Fruit fly (Drosophila melanogaster) whole organism, prepupa: ENCODE measurements around the gene Hcs.

Experiments
- Blimp-1 ChIP-seq: fragments of 200-800 bp; sonication (Bioruptor generic); optimal IDR thresholded peaks from 3 replicates; lab custom pipeline; 2017; ENCODE audit warnings: missing biosample characterization, missing genetic modification characterization, mild to moderate bottlenecking, moderate library complexity, missing genetic modification reagents
- CG11762 ChIP-seq: fragments of 200-800 bp; sonication (Bioruptor generic); optimal IDR thresholded peaks from 3 replicates; lab custom pipeline; 2016; ENCODE audit warnings: missing biosample characterization, missing genetic modification characterization; ENCODE audit not compliant: insufficient read depth
- CG11902 ChIP-seq: fragments of 200-800 bp; sonication (Bioruptor generic); optimal IDR thresholded peaks from 3 replicates; lab custom pipeline; 2016; ENCODE audit warnings: missing biosample characterization, missing genetic modification characterization
- CG15336 ChIP-seq: fragments of 200-800 bp; sonication (Bioruptor generic); IDR thresholded peaks from 2 replicates; pipeline ENCODE4 v1.3.6; 2022; ENCODE audit warnings: missing biosample characterization, missing genetic modification characterization
- CG16779 ChIP-seq: fragments of 200-800 bp; sonication (Bioruptor generic); optimal IDR thresholded peaks from 3 replicates; lab custom pipeline; 2017; ENCODE audit warnings: missing biosample characterization, mild to moderate bottlenecking, missing genetic modification characterization
- CG3032 ChIP-seq: fragments of 200-800 bp; optimal IDR thresholded peaks from 2 replicates; lab custom pipeline; 2019; ENCODE audit warnings: missing biosample characterization, mild to moderate bottlenecking, missing genetic modification characterization, moderate library complexity
- CG31627 ChIP-seq: fragments of 200-800 bp; sonication (Bioruptor generic); optimal IDR thresholded peaks from 3 replicates; lab custom pipeline; 2016; ENCODE audit warnings: missing biosample characterization, missing genetic modification characterization
- CG34406 ChIP-seq: fragments of 200-800 bp; sonication (Bioruptor generic); optimal IDR thresholded peaks from 3 replicates; lab custom pipeline; 2016; ENCODE audit warnings: missing biosample characterization, missing genetic modification characterization
- CG3919 ChIP-seq: fragments of 200-800 bp; sonication (Bioruptor generic); optimal IDR thresholded peaks from 3 replicates; lab custom pipeline; 2016; ENCODE audit warnings: missing biosample characterization, missing genetic modification characterization
- CG6163 ChIP-seq: fragments of 200-800 bp; sonication (Bioruptor generic); IDR thresholded peaks from 3 replicates; pipeline ENCODE4 v1.3.6; 2022; ENCODE audit warnings: missing biosample characterization, missing genetic modification characterization
- CG6276 ChIP-seq: fragments of 200-800 bp; sonication (Bioruptor generic); optimal IDR thresholded peaks from 2 replicates; lab custom pipeline; 2017; ENCODE audit warnings: missing biosample characterization, mild to moderate bottlenecking, missing genetic modification characterization
- CG6792 ChIP-seq: fragments of 200-800 bp; sonication (Bioruptor generic); optimal IDR thresholded peaks from 3 replicates; lab custom pipeline; 2016; ENCODE audit warnings: missing biosample characterization, missing genetic modification characterization
- CG6854 ChIP-seq: fragments of 200-800 bp; sonication (Bioruptor generic); optimal IDR thresholded peaks from 2 replicates; lab custom pipeline; 2017; ENCODE audit warnings: missing biosample characterization, mild to moderate bottlenecking, missing genetic modification characterization
- CG7368 ChIP-seq: fragments of 200-800 bp; sonication (Bioruptor generic); optimal IDR thresholded peaks from 3 replicates; lab custom pipeline; 2016; ENCODE audit warnings: missing biosample characterization, missing genetic modification characterization
- CG8119 ChIP-seq: fragments of 200-800 bp; sonication (Bioruptor generic); IDR thresholded peaks from 3 replicates; pipeline ENCODE4 v1.3.6; 2022; ENCODE audit warnings: missing biosample characterization, missing genetic modification characterization
- CG8319 ChIP-seq: fragments of 200-800 bp; sonication (Bioruptor generic); optimal IDR thresholded peaks from 3 replicates; lab custom pipeline; 2016; ENCODE audit warnings: missing biosample characterization, missing genetic modification characterization
- Eip75B ChIP-seq: fragments of 200-800 bp; sonication (Bioruptor generic); optimal IDR thresholded peaks from 3 replicates; lab custom pipeline; 2016; ENCODE audit warnings: missing biosample characterization, missing genetic modification characterization
- Eip78C ChIP-seq: fragments of 200-800 bp; sonication (Bioruptor generic); peaks from one replicate; lab custom pipeline; 2016; ENCODE audit warnings: missing biosample characterization, missing genetic modification characterization
- Hr39 ChIP-seq: fragments of 200-800 bp; sonication (Bioruptor generic); optimal IDR thresholded peaks from 2 replicates; lab custom pipeline; 2016; ENCODE audit warnings: missing biosample characterization, missing genetic modification characterization
- Hr4 ChIP-seq: fragments of 200-800 bp; sonication (Bioruptor generic); optimal IDR thresholded peaks from 3 replicates; lab custom pipeline; 2016; ENCODE audit warnings: missing biosample characterization, missing genetic modification characterization
- Lpt ChIP-seq: fragments of 200-800 bp; sonication (Bioruptor generic); optimal IDR thresholded peaks from 3 replicates; lab custom pipeline; 2016; ENCODE audit warnings: missing biosample characterization, missing genetic modification characterization
- Sox14 ChIP-seq: fragments of 200-800 bp; sonication (Bioruptor generic); optimal IDR thresholded peaks from 3 replicates; lab custom pipeline; 2016; ENCODE audit warnings: missing biosample characterization, missing genetic modification characterization
- Sox15 ChIP-seq: fragments of 200-800 bp; sonication (Bioruptor generic); optimal IDR thresholded peaks from 3 replicates; lab custom pipeline; 2016; ENCODE audit warnings: missing biosample characterization, missing genetic modification characterization
- achi ChIP-seq: fragments of 200-800 bp; sonication (Bioruptor generic); optimal IDR thresholded peaks from 3 replicates; lab custom pipeline; 2016; ENCODE audit warnings: missing biosample characterization, missing genetic modification characterization
- acj6 ChIP-seq: fragments of 200-800 bp; sonication (Bioruptor generic); optimal IDR thresholded peaks from 3 replicates; lab custom pipeline; 2016; ENCODE audit warnings: missing biosample characterization, missing genetic modification characterization
- cyc ChIP-seq: fragments of 200-800 bp; sonication (Bioruptor generic); optimal IDR thresholded peaks from 3 replicates; lab custom pipeline; 2016; ENCODE audit warnings: missing biosample characterization, missing genetic modification characterization
- dac ChIP-seq: fragments of 200-800 bp; sonication (Bioruptor generic); optimal IDR thresholded peaks from 2 replicates; lab custom pipeline; 2017; ENCODE audit warnings: missing biosample characterization, mild to moderate bottlenecking, missing genetic modification characterization
- dsx ChIP-seq: fragments of 200-800 bp; optimal IDR thresholded peaks from 3 replicates; lab custom pipeline; 2019; ENCODE audit warnings: missing biosample characterization, mild to moderate bottlenecking, missing genetic modification characterization, moderate library complexity; ENCODE audit not compliant: poor library complexity, severe bottlenecking
- eg ChIP-seq: fragments of 200-800 bp; sonication (Bioruptor generic); IDR thresholded peaks from 3 replicates; pipeline ENCODE4 v1.3.6; 2022; ENCODE audit warnings: missing biosample characterization, missing genetic modification characterization
- esn ChIP-seq: fragments of 200-800 bp; sonication (Bioruptor generic); optimal IDR thresholded peaks from 2 replicates; lab custom pipeline; 2016; ENCODE audit warnings: missing biosample characterization, mild to moderate bottlenecking, missing genetic modification characterization, moderate library complexity
- fd59A ChIP-seq: fragments of 200-800 bp; sonication (Bioruptor generic); optimal IDR thresholded peaks from 2 replicates; lab custom pipeline; 2017; ENCODE audit warnings: missing biosample characterization, mild to moderate bottlenecking, missing genetic modification characterization, missing genetic modification reagents
- fkh ChIP-seq: fragments of 200-800 bp; sonication (Bioruptor generic); optimal IDR thresholded peaks from 3 replicates; lab custom pipeline; 2017; ENCODE audit warnings: missing biosample characterization, mild to moderate bottlenecking, missing genetic modification characterization, moderate library complexity
- lz ChIP-seq: fragments of 200-800 bp; sonication (Bioruptor generic); optimal IDR thresholded peaks from 3 replicates; lab custom pipeline; 2016; ENCODE audit warnings: missing biosample characterization, missing genetic modification characterization
- topi ChIP-seq: fragments of 200-800 bp; sonication (Bioruptor generic); optimal IDR thresholded peaks from 3 replicates; lab custom pipeline; 2016; ENCODE audit warnings: missing biosample characterization, missing genetic modification characterization

Hcs gene

dm6 chr3R:5466875-5467274 lies 7.8 kb upstream of the Hcs start, which contains the start of gene RpL35A (continued):
- peak; percentile 49 for TF ChIP-seq acj6
- no peak for TF ChIP-seq Hr4 (GFP tag; lab: Kevin White, UChicago)
- peak; percentile 58 for TF ChIP-seq cyc (GFP tag; lab: Kevin White, UChicago)
- TF ChIP-seq CG11762 (GFP tag; lab: Kevin White, UChicago), result peak; percentile 39
- TF ChIP-seq CG8319, result no peak
- peak; percentile 77 for TF ChIP-seq esn (GFP tag; lab: Kevin White, UChicago)
- peak; percentile 82 for TF ChIP-seq CG3919 (GFP tag; lab: Kevin White, UChicago)
- no peak for TF ChIP-seq CG16779
- peak; percentile 68 for TF ChIP-seq CG7368
- TF ChIP-seq Sox14 (GFP tag; lab: Kevin White, UChicago), result peak; percentile 52
- TF ChIP-seq Hr39 (GFP tag; lab: Kevin White, UChicago), result peak; percentile 41
- peak; percentile 65; the same call in 2 of the 3 replicates for TF ChIP-seq eg
- TF ChIP-seq CG8119 (GFP tag; lab: Robert Waterston, UW), result no peak
- TF ChIP-seq CG6163, result peak; percentile 76
- peak; percentile 21 for TF ChIP-seq dac
- no peak for TF ChIP-seq Sox15 (GFP tag; lab: Kevin White, UChicago)
- peak; percentile 60 for TF ChIP-seq CG34406 (GFP tag; lab: Kevin White, UChicago)
- peak; percentile 54 for TF ChIP-seq CG31627
- peak; percentile 92 for TF ChIP-seq Eip78C (GFP tag; lab: Kevin White, UChicago)
- TF ChIP-seq CG6276 (GFP tag; lab: Kevin White, UChicago), result no peak
- TF ChIP-seq Blimp-1 (GFP tag; lab: Kevin White, UChicago), result peak; percentile 74
- TF ChIP-seq CG6854 (GFP tag; lab: Kevin White, UChicago), result peak; percentile 93
- peak; percentile 55 for TF ChIP-seq Eip75B (GFP tag; lab: Kevin White, UChicago)
- no peak for TF ChIP-seq fkh (GFP tag; lab: Kevin White, UChicago)
- TF ChIP-seq CG6792 (GFP tag; lab: Kevin White, UChicago), result peak; percentile 55

dm6 chr3R:5467619-5468018 lies 7.1 kb upstream of the Hcs start, which contains the start of gene POLDIP2:
Gene POLDIP2 (plus strand): TSS chr3R:5467778.
- TF ChIP-seq Lpt (GFP tag; lab: Kevin White, UChicago) (no peak), Eip78C (GFP tag; lab: Kevin White, UChicago) (peak; percentile 63), dac (no peak), dsx (GFP tag; lab: Kevin White, UChicago) (peak; percentile 4), achi (peak; percentile 48)

DNA sequence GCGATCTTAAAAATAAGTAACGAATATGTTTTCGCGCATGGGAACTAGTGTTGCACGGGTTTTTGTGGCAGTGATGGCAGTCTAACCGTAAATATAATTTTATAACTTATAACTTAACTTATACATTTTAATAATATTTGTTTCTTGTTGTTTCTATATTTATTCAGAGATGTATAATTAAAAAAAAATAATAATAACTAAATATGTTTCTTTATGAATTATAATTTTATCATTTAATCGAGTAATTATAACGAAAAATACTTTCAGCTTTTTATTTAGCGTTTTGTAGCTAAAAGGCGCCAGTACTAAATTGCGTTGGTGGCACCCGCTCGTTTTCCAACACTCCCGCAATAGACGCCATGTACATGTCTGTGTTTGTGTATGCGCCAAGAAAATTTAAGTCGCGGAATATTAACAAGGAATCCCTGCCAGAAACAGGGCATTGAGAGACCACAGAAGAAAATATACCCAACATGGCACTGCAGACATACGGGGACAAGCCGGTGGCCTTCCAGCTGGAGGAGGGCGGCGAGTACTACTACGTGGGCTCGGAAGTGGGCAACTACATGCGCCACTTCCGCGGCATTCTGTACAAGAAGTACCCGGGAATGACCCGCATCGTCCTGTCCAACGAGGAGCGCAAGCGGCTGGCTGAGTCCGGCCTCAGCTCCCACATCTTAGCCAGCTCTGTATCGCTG lies 4.0 kb upstream of the Hcs start, which contains the start of the genes mRpL44 and Snr1:
mRpL44 (minus strand) TSS at position 51 of the 698 bp plus-strand sequence.
Snr1 (plus strand) TSS at position 341 of the 698 bp plus-strand sequence.
- TF ChIP-seq esn (GFP tag; lab: Kevin White, UChicago) (peak; percentile 48), lz (peak; percentile 3), CG3032 (tag; lab: Kevin White, UChicago) (peak; percentile 50), CG11902 (GFP tag; lab: Kevin White, UChicago) (peak; percentile 7), dac (no peak), CG6854 (GFP tag; lab: Kevin White, UChicago) (peak; percentile 29), fd59A (no peak), Eip78C (GFP tag; lab: Kevin White, UChicago) (no peak), CG11762 (GFP tag; lab: Kevin White, UChicago) (no peak), cyc (GFP tag; lab: Kevin White, UChicago) (peak; percentile 26), Sox14 (GFP tag; lab: Kevin White, UChicago) (no peak)

- TF ChIP-seq topi (no peak), Hr39 (GFP tag; lab: Kevin White, UChicago) (no peak), esn (GFP tag; lab: Kevin White, UChicago) (no peak), CG8119 (GFP tag; lab: Robert Waterston, UW) (no peak), Sox14 (GFP tag; lab: Kevin White, UChicago) (no peak), acj6 (no peak), CG15336 (no peak)
- TF ChIP-seq, all 60 proteins: peak for 0
Measured at dm6 chr3R:5482790-5483189, 8.1 kb downstream of the Hcs start.
